Worm (Caenorhabditis elegans) whole organism, L3 larva: ENCODE results near the gene Y53F4B.23.

Experiments used
- lin-39 ChIP-seq: fragments of 150-350 bp; optimal IDR thresholded peaks from 2 replicates; lab custom pipeline; 2018; ENCODE audit warnings: missing biosample characterization, missing genetic modification reagents, missing genetic modification characterization
- lsy-12 ChIP-seq: sonication (generic microtip); optimal IDR thresholded peaks from 2 replicates; lab custom pipeline; 2016; ENCODE audit warnings: mild to moderate bottlenecking, missing genetic modification characterization, missing compliant biosample characterization
- sea-2 ChIP-seq: fragments of 150-350 bp; sonication (generic microtip); optimal IDR thresholded peaks from 4 replicates; lab custom pipeline; 2014; ENCODE audit warnings: missing biosample characterization, missing genetic modification reagents, missing genetic modification characterization
- ztf-11 ChIP-seq: fragments of 150-350 bp; optimal IDR thresholded peaks from 2 replicates; lab custom pipeline; 2014; ENCODE audit warnings: missing biosample characterization, missing genetic modification characterization

DNA sequence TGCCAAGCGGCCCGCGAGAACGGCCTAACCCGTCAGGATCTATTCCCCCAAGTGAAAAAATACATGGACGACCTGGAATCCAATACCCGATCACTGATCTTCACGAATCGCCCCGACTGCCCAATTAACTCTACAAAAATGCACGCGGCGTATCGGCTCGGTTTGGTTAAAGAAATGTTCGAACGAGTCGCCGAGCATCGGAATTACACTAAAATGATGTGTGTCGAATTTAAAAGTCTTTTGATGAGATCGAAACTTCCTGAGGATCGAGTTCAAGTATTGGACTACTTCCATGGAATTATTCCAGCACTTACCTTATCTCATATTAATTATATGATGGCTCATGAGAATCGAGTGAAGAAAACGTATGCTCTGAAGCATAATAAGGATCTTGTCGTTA lies 17.1 kb upstream of the Y53F4B.23 start:
- TF ChIP-seq lsy-12 (tag; lab: Kevin White, UChicago) (no peak), lin-39 (tag; lab: Kevin White, UChicago) (no peak), ztf-11 (tag; lab: Kevin White, UChicago) (no peak), sea-2 (no peak)
